Worm (Caenorhabditis elegans): ENCODE data around the gene cfim-2.

DNA sequence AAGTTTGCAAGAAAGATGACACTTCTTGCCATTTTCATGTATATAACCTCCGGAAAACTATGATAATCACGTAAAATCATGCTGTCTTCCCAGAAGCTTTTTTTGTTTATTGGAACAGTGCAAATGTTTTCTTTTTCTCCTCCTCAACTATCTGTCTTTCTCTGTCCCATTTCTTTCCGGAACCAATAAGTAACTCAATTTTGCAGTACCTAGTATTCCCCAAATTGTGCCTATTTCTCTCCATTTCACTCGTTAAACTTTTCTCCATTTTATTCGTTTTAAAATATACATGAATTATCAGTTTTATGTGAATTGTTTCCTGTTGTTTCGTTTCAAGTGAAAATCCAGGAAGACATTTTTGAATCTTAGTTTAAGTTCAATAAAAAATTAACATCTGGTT is 17.3 kb downstream of the cfim-2 start:
- TF ChIP-seq elt-3 (tag; optimal IDR thresholded peaks at IDR 0.05) (no peak), lin-13 (GFP tag; optimal IDR thresholded peaks at IDR 0.05) (no peak), unc-62 (GFP tag; optimal IDR thresholded peaks at IDR 0.05) (no peak), ZK546.5 (tag; optimal IDR thresholded peaks at IDR 0.05) (no peak), fos-1 (tag; optimal IDR thresholded peaks at IDR 0.05) (no peak), mdl-1 (tag; optimal IDR thresholded peaks at IDR 0.05) (no peak), egl-27 (tag; optimal IDR thresholded peaks at IDR 0.05) (no peak), ceh-82 (tag; optimal IDR thresholded peaks at IDR 0.05) (no peak)

Data from whole organism, L2 larva.